Worm (Caenorhabditis elegans) whole organism, mixed stage, embryonic: ENCODE data around the gene C33F10.1.
"Not testable (repeated sequence)": the region's sequence is repeated elsewhere in the genome, so short reads cannot be mapped to it uniquely, and the experiment has no call there.

Source experiments
- bed-3 ChIP-seq: fragments of 200-800 bp; sonication (Bioruptor generic); optimal IDR thresholded peaks from 3 replicates; lab custom pipeline; 2018; ENCODE audit warnings: mild to moderate bottlenecking, missing genetic modification characterization, moderate library complexity, missing compliant biosample characterization
- blmp-1 ChIP-seq: fragments of 150-350 bp; optimal IDR thresholded peaks from 2 replicates; lab custom pipeline; 2014; ENCODE audit warnings: missing biosample characterization, missing genetic modification characterization
- ceh-39 ChIP-seq: fragments of 150-350 bp; optimal IDR thresholded peaks from 2 replicates; lab custom pipeline; 2014; ENCODE audit warnings: missing biosample characterization, missing genetic modification characterization
- ceh-83 ChIP-seq: fragments of 200-800 bp; sonication (Bioruptor generic); optimal IDR thresholded peaks from 2 replicates; lab custom pipeline; 2018; ENCODE audit warnings: mild to moderate bottlenecking, missing genetic modification characterization, missing compliant biosample characterization
- ces-1 ChIP-seq: fragments of 150-350 bp; optimal IDR thresholded peaks from 2 replicates; lab custom pipeline; 2014; ENCODE audit warnings: missing biosample characterization, missing genetic modification reagents, missing genetic modification characterization
- lin-13 ChIP-seq: fragments of 150-350 bp; optimal IDR thresholded peaks from 2 replicates; lab custom pipeline; 2014; ENCODE audit warnings: missing biosample characterization, missing genetic modification characterization
- mab-5 ChIP-seq: fragments of 150-350 bp; optimal IDR thresholded peaks from 2 replicates; lab custom pipeline; 2014; ENCODE audit warnings: missing biosample characterization, missing genetic modification characterization
- nhr-12 ChIP-seq: fragments of 150-350 bp; optimal IDR thresholded peaks from 2 replicates; lab custom pipeline; 2014; ENCODE audit warnings: missing biosample characterization, missing genetic modification characterization
- nhr-28 ChIP-seq: fragments of 150-350 bp; optimal IDR thresholded peaks from 2 replicates; lab custom pipeline; 2014; ENCODE audit warnings: missing biosample characterization, missing genetic modification characterization
- nhr-76 ChIP-seq: sonication (generic microtip); optimal IDR thresholded peaks from 2 replicates; lab custom pipeline; 2017; ENCODE audit warnings: missing biosample characterization, missing genetic modification characterization
- snpc-4 ChIP-seq: fragments of 150-350 bp; optimal IDR thresholded peaks from 2 replicates; lab custom pipeline; 2014; ENCODE audit warnings: missing biosample characterization, missing genetic modification characterization
- unc-120 ChIP-seq: sonication (generic microtip); optimal IDR thresholded peaks from 2 replicates; lab custom pipeline; 2017; ENCODE audit warnings: missing genetic modification characterization, missing compliant biosample characterization; ENCODE audit not compliant: poor library complexity, severe bottlenecking
- unc-39 ChIP-seq: fragments of 150-350 bp; optimal IDR thresholded peaks from 2 replicates; lab custom pipeline; 2014; ENCODE audit warnings: missing biosample characterization, missing genetic modification characterization

ce11 chrII:4860260-4860659 is 25.4 kb downstream of the C33F10.1 start, which contains the start of the genes nspd-5 and F11G11.4:
- TF ChIP-seq nhr-28 (tag; lab: Kevin White, UChicago); nhr-12 (tag; lab: Kevin White, UChicago); lin-13; unc-39 (tag; lab: Kevin White, UChicago); mab-5 (tag; lab: Kevin White, UChicago); blmp-1 (tag; lab: Kevin White, UChicago); ceh-39 (tag; lab: Kevin White, UChicago); ceh-83 (GFP tag; lab: Kevin White, UChicago); unc-120; ces-1 (GFP tag; lab: Kevin White, UChicago); snpc-4 (tag; lab: Kevin White, UChicago); bed-3 (GFP tag; lab: Kevin White, UChicago); nhr-76 (tag; lab: Kevin White, UChicago): not testable (repeated sequence)
